Worm (Caenorhabditis elegans): Measurements from ENCODE around the gene Y54F10AM.15.
"Not testable (repeated sequence)": the region's sequence is repeated elsewhere in the genome, so short reads cannot be mapped to it uniquely, and the experiment has no call there.

ce11 chrIII:2499275-2499674, 29.2 kb downstream of the Y54F10AM.15 start:
- TF ChIP-seq hnd-1 (tag; optimal IDR thresholded peaks at IDR 0.05); ama-1 (optimal IDR thresholded peaks at IDR 0.05): not testable (repeated sequence)
